Fruit fly (Drosophila melanogaster) whole organism, embryonic: ENCODE results near the gene mil.

Experiments used
- Adf1 ChIP-seq: fragments of 200-800 bp; sonication (Bioruptor generic); IDR thresholded peaks from 2 replicates; pipeline ENCODE4 v1.3.6; 2022; ENCODE audit warnings: missing biosample characterization, missing genetic modification characterization
- Atf6 ChIP-seq: fragments of 200-800 bp; sonication (Bioruptor generic); IDR thresholded peaks from 2 replicates; pipeline ENCODE4 v1.3.6; 2022; ENCODE audit warnings: missing biosample characterization, missing genetic modification characterization
- Bgb ChIP-seq: fragments of 200-800 bp; sonication (Bioruptor generic); IDR thresholded peaks from 2 replicates; pipeline ENCODE4 v1.3.6; 2022; ENCODE audit warnings: missing biosample characterization, missing genetic modification characterization; ENCODE audit not compliant: partially characterized antibody
- CG10147 ChIP-seq: fragments of 200-800 bp; sonication (Bioruptor generic); optimal IDR thresholded peaks from 2 replicates; lab custom pipeline; 2019; ENCODE audit warnings: missing biosample characterization, mild to moderate bottlenecking, missing genetic modification characterization, moderate library complexity
- CG11085 ChIP-seq: fragments of 200-800 bp; sonication (Bioruptor generic); IDR thresholded peaks from 2 replicates; pipeline ENCODE4 v1.3.6; 2022; ENCODE audit warnings: missing biosample characterization, missing genetic modification characterization
- CG12219 ChIP-seq: fragments of 200-800 bp; sonication (Bioruptor generic); optimal IDR thresholded peaks from 3 replicates; lab custom pipeline; 2018; ENCODE audit warnings: missing biosample characterization, mild to moderate bottlenecking, missing genetic modification characterization
- CG12659 ChIP-seq: fragments of 200-800 bp; sonication (Bioruptor generic); optimal IDR thresholded peaks from 3 replicates; lab custom pipeline; 2017; ENCODE audit warnings: mild to moderate bottlenecking, missing biosample characterization, missing genetic modification reagents, missing genetic modification characterization
- CG14441 ChIP-seq: fragments of 200-800 bp; sonication (Bioruptor generic); IDR thresholded peaks from 2 replicates; pipeline ENCODE4 v1.3.6; 2022; ENCODE audit warnings: missing biosample characterization, missing genetic modification characterization
- CG14965 ChIP-seq: fragments of 200-800 bp; sonication (Bioruptor generic); optimal IDR thresholded peaks from 2 replicates; lab custom pipeline; 2016; ENCODE audit warnings: missing biosample characterization, missing genetic modification characterization, borderline replicate concordance
- CG17186 ChIP-seq: fragments of 200-800 bp; sonication (Bioruptor generic); optimal IDR thresholded peaks from 3 replicates; lab custom pipeline; 2017; ENCODE audit warnings: missing biosample characterization, missing genetic modification reagents, missing genetic modification characterization
- CG17385 ChIP-seq: fragments of 200-800 bp; sonication (Bioruptor generic); optimal IDR thresholded peaks from 3 replicates; lab custom pipeline; 2018; ENCODE audit warnings: missing biosample characterization, mild to moderate bottlenecking, missing genetic modification characterization
- CG17829 ChIP-seq: fragments of 200-800 bp; optimal IDR thresholded peaks from 2 replicates; lab custom pipeline; 2019; ENCODE audit warnings: missing biosample characterization, mild to moderate bottlenecking, missing genetic modification characterization, moderate library complexity
- CG17912 ChIP-seq: fragments of 200-800 bp; sonication (Bioruptor generic); optimal IDR thresholded peaks from 2 replicates; lab custom pipeline; 2018; ENCODE audit warnings: missing biosample characterization, mild to moderate bottlenecking, missing genetic modification characterization
- CG1832 ChIP-seq: fragments of 200-800 bp; sonication (Bioruptor generic); optimal IDR thresholded peaks from 2 replicates; lab custom pipeline; 2017; ENCODE audit warnings: missing biosample characterization, mild to moderate bottlenecking, missing genetic modification characterization, inconsistent platforms
- CG18599 ChIP-seq: fragments of 200-800 bp; sonication (Bioruptor generic); optimal IDR thresholded peaks from 3 replicates; lab custom pipeline; 2017; ENCODE audit warnings: missing biosample characterization, missing genetic modification characterization, mild to moderate bottlenecking, moderate library complexity, missing genetic modification reagents
- CG2116 ChIP-seq: fragments of 200-800 bp; sonication (Bioruptor generic); optimal IDR thresholded peaks from 3 replicates; lab custom pipeline; 2018; ENCODE audit warnings: missing biosample characterization, mild to moderate bottlenecking, missing genetic modification characterization
- CG2889 ChIP-seq: fragments of 200-800 bp; sonication (Bioruptor generic); IDR thresholded peaks from 3 replicates; pipeline ENCODE4 v1.3.6; 2022; ENCODE audit warnings: missing biosample characterization, missing genetic modification characterization
- CG31441 ChIP-seq: fragments of 200-800 bp; sonication (Bioruptor generic); IDR thresholded peaks from 2 replicates; pipeline ENCODE4 v1.3.6; 2022; ENCODE audit warnings: missing biosample characterization, missing genetic modification characterization
- CG34376 ChIP-seq: fragments of 200-800 bp; sonication (Bioruptor generic); optimal IDR thresholded peaks from 2 replicates; lab custom pipeline; 2018; ENCODE audit warnings: missing biosample characterization, mild to moderate bottlenecking, missing genetic modification characterization
- CG4617 ChIP-seq: fragments of 200-800 bp; sonication (Bioruptor generic); optimal IDR thresholded peaks from 3 replicates; lab custom pipeline; 2016; ENCODE audit warnings: missing biosample characterization, missing genetic modification characterization, borderline replicate concordance
- CG4820 ChIP-seq: fragments of 200-800 bp; sonication (Bioruptor generic); optimal IDR thresholded peaks from 3 replicates; lab custom pipeline; 2016; ENCODE audit warnings: missing biosample characterization, missing genetic modification characterization
- CG5180 ChIP-seq: fragments of 200-800 bp; sonication (Bioruptor generic); optimal IDR thresholded peaks from 3 replicates; lab custom pipeline; 2017; ENCODE audit warnings: missing biosample characterization, missing genetic modification characterization, mild to moderate bottlenecking, moderate library complexity, missing genetic modification reagents
- CG5245 ChIP-seq: fragments of 200-800 bp; sonication (Bioruptor generic); optimal IDR thresholded peaks from 3 replicates; lab custom pipeline; 2016; ENCODE audit warnings: missing biosample characterization, missing genetic modification characterization
- CG8944 ChIP-seq: fragments of 200-800 bp; sonication (Bioruptor generic); optimal IDR thresholded peaks from 3 replicates; lab custom pipeline; 2016; ENCODE audit warnings: missing biosample characterization, missing genetic modification characterization
- CG9727 ChIP-seq: fragments of 200-800 bp; sonication (Bioruptor generic); optimal IDR thresholded peaks from 3 replicates; lab custom pipeline; 2017; ENCODE audit warnings: missing biosample characterization, mild to moderate bottlenecking, missing genetic modification characterization
- CG9817 ChIP-seq: fragments of 200-800 bp; sonication (Bioruptor generic); optimal IDR thresholded peaks from 2 replicates; lab custom pipeline; 2018; ENCODE audit warnings: missing biosample characterization, mild to moderate bottlenecking, missing genetic modification characterization, moderate library complexity
- D19A ChIP-seq: fragments of 200-800 bp; optimal IDR thresholded peaks from 3 replicates; lab custom pipeline; 2019; ENCODE audit warnings: missing biosample characterization, mild to moderate bottlenecking, missing genetic modification characterization, moderate library complexity
- Dip3 ChIP-seq: fragments of 200-800 bp; sonication (Bioruptor generic); optimal IDR thresholded peaks from 3 replicates; lab custom pipeline; 2016; ENCODE audit warnings: missing biosample characterization, missing genetic modification characterization
- Ets97D ChIP-seq: fragments of 200-800 bp; sonication (Bioruptor generic); optimal IDR thresholded peaks from 3 replicates; lab custom pipeline; 2016; ENCODE audit warnings: missing biosample characterization, missing genetic modification characterization
- Gug ChIP-seq: fragments of 200-800 bp; sonication (Bioruptor generic); IDR thresholded peaks from 4 replicates; pipeline ENCODE4 v1.3.6; 2022; ENCODE audit warnings: missing biosample characterization, missing genetic modification characterization
- H15 ChIP-seq: fragments of 200-800 bp; sonication (Bioruptor generic); IDR thresholded peaks from 3 replicates; pipeline ENCODE4 v1.3.6; 2022; ENCODE audit warnings: missing biosample characterization, missing genetic modification characterization
- Hr3 ChIP-seq: fragments of 200-800 bp; sonication (Bioruptor generic); optimal IDR thresholded peaks from 3 replicates; lab custom pipeline; 2016; ENCODE audit warnings: missing biosample characterization, missing genetic modification characterization
- Opbp ChIP-seq: fragments of 200-800 bp; sonication (Bioruptor generic); IDR thresholded peaks from 3 replicates; pipeline ENCODE4 v1.3.6; 2022; ENCODE audit warnings: missing biosample characterization, missing genetic modification characterization; ENCODE audit not compliant: partially characterized antibody
- Sin3A ChIP-seq: fragments of >200 bp; optimal IDR thresholded peaks from 2 replicates; lab custom pipeline; 2018
- Stat92E ChIP-seq, 3 experiments: fragments of >200 bp in 2 of 3; fragments of 200-800 bp in 1 of 3; sonication (Bioruptor generic) in 1 of 3; optimal IDR thresholded peaks; 2 replicates each; lab custom pipeline; 2017 to 2019; ENCODE audit warnings: missing biosample characterization in 3 of 3, missing genetic modification characterization in 3 of 3, mild to moderate bottlenecking in 1 of 3, moderate library complexity in 1 of 3
- TFAM ChIP-seq: fragments of 200-800 bp; sonication (Bioruptor generic); optimal IDR thresholded peaks from 2 replicates; lab custom pipeline; 2017; ENCODE audit warnings: missing biosample characterization, missing genetic modification characterization, inconsistent platforms
- Usf ChIP-seq: fragments of 200-800 bp; sonication (Bioruptor generic); optimal IDR thresholded peaks from 2 replicates; lab custom pipeline; 2017; ENCODE audit warnings: missing genotype, missing biosample characterization, missing genetic modification characterization
- YL-1 ChIP-seq: fragments of 200-800 bp; sonication (Bioruptor generic); optimal IDR thresholded peaks from 3 replicates; lab custom pipeline; 2017; ENCODE audit warnings: missing biosample characterization, mild to moderate bottlenecking, missing genetic modification characterization
- ap ChIP-seq: fragments of 200-800 bp; sonication (Bioruptor generic); IDR thresholded peaks from 2 replicates; pipeline ENCODE4 v1.3.6; 2022; ENCODE audit warnings: missing biosample characterization, missing genetic modification characterization
- cas ChIP-seq: fragments of 200-800 bp; sonication (Bioruptor generic); IDR thresholded peaks from 2 replicates; pipeline ENCODE4 v1.3.6; 2022; ENCODE audit warnings: missing biosample characterization, missing genetic modification characterization
- chn ChIP-seq: fragments of 200-800 bp; sonication (Bioruptor generic); optimal IDR thresholded peaks from 2 replicates; lab custom pipeline; 2016; ENCODE audit warnings: missing biosample characterization, missing genetic modification characterization
- ems ChIP-seq: fragments of 200-800 bp; sonication (Bioruptor generic); optimal IDR thresholded peaks from 3 replicates; lab custom pipeline; 2016; ENCODE audit warnings: missing biosample characterization, missing genetic modification characterization
- ftz-f1 ChIP-seq: fragments of 200-800 bp; sonication (Bioruptor generic); optimal IDR thresholded peaks from 2 replicates; lab custom pipeline; 2016; ENCODE audit warnings: missing biosample characterization, missing genetic modification characterization
- gcm ChIP-seq: fragments of 200-800 bp; sonication (Bioruptor generic); optimal IDR thresholded peaks from 2 replicates; lab custom pipeline; 2019; ENCODE audit warnings: missing biosample characterization, mild to moderate bottlenecking, missing genetic modification characterization, moderate library complexity
- gem ChIP-seq: fragments of 200-800 bp; sonication (Bioruptor generic); optimal IDR thresholded peaks from 2 replicates; lab custom pipeline; 2019; ENCODE audit warnings: missing biosample characterization, mild to moderate bottlenecking, missing genetic modification characterization, moderate library complexity
- h ChIP-seq: fragments of >200 bp; optimal IDR thresholded peaks from 2 replicates; lab custom pipeline; 2017
- her ChIP-seq: fragments of 200-800 bp; sonication (Bioruptor generic); optimal IDR thresholded peaks from 2 replicates; lab custom pipeline; 2016; ENCODE audit warnings: missing biosample characterization, missing genetic modification characterization
- klu ChIP-seq: fragments of 200-800 bp; sonication (Bioruptor generic); IDR thresholded peaks from 2 replicates; pipeline ENCODE4 v1.3.6; 2022; ENCODE audit warnings: missing biosample characterization, missing genetic modification characterization
- p53 ChIP-seq: fragments of 200-800 bp; sonication (Bioruptor generic); optimal IDR thresholded peaks from 2 replicates; lab custom pipeline; 2016; ENCODE audit warnings: missing biosample characterization, missing genetic modification characterization
- rib ChIP-seq: fragments of 200-800 bp; sonication (Bioruptor generic); IDR thresholded peaks from 2 replicates; pipeline ENCODE4 v1.3.6; 2022; ENCODE audit warnings: missing biosample characterization, missing genetic modification characterization
- schlank ChIP-seq: fragments of 200-800 bp; sonication (Bioruptor generic); optimal IDR thresholded peaks from 2 replicates; lab custom pipeline; 2018; ENCODE audit warnings: missing biosample characterization, mild to moderate bottlenecking, missing genetic modification characterization

mil gene

dm6 chr3R:27948421-27948906, 36.2 kb downstream of the mil start, which contains the start of gene Gp93 (continued):
- TF ChIP-seq schlank (tag; lab: Kevin White, UChicago) (no peak), CG10147 (GFP tag; lab: Kevin White, UChicago) (no peak), Adf1 (GFP tag; lab: Robert Waterston, UW) (peak; percentile 37; the same call in 1 of the 2 replicates), Hr3 (peak; percentile 58), CG4820 (peak; percentile 29), Opbp (GFP tag; lab: Robert Waterston, UW) (peak; percentile 56; the same call in 1 of the 3 replicates), ftz-f1 (GFP tag; lab: Kevin White, UChicago) (no peak), CG17186 (GFP tag; lab: Kevin White, UChicago) (no peak), Stat92E (GFP tag; optimal IDR thresholded peaks at IDR 0.05; lab: Kevin White, UChicago) (no peak), chn (peak; percentile 2), h (lab: Kevin White, UChicago) (no peak), CG8944 (GFP tag; lab: Kevin White, UChicago) (no peak), CG14965 (GFP tag; lab: Kevin White, UChicago) (no peak), CG4617 (GFP tag; lab: Kevin White, UChicago) (peak; percentile 6), CG17912 (GFP tag; lab: Kevin White, UChicago) (no peak), Sin3A (lab: Kevin White, UChicago) (peak; percentile 37), ap (no peak), klu (peak; percentile 19; the same call in 1 of the 2 replicates), CG12219 (GFP tag; lab: Kevin White, UChicago) (peak; percentile 15), CG11085 (GFP tag; lab: Robert Waterston, UW) (peak; percentile 56), Ets97D (GFP tag; lab: Kevin White, UChicago) (peak; percentile 21), Usf (GFP tag; lab: Kevin White, UChicago) (peak; percentile 23), CG5245 (no peak), H15 (GFP tag; lab: Robert Waterston, UW) (peak; percentile 45; the same call in 1 of the 3 replicates), rib (no peak), CG9727 (GFP tag; lab: Kevin White, UChicago) (peak; percentile 52), D19A (tag; lab: Kevin White, UChicago) (no peak), CG31441 (no peak; the same call in 1 of the 2 replicates), CG9817 (tag; lab: Kevin White, UChicago) (peak; percentile 46), cas (GFP tag; lab: Robert Waterston, UW) (0 out of 2 replicates have a peak, but pooled peaks have one; percentile 6), CG34376 (GFP tag; lab: Kevin White, UChicago) (peak; percentile 70), her (peak; percentile 18), p53 (no peak), ems (GFP tag; lab: Kevin White, UChicago) (peak; percentile 41), CG18599 (GFP tag; lab: Kevin White, UChicago) (peak; percentile 30), Gug (GFP tag; lab: Robert Waterston, UW) (peak; percentile 35; the same call in 2 of the 4 replicates), CG17385 (GFP tag; lab: Kevin White, UChicago) (peak; percentile 44), Bgb (GFP tag; lab: Robert Waterston, UW) (0 out of 2 replicates have a peak, but pooled peaks have one; percentile 20), CG12659 (GFP tag; lab: Kevin White, UChicago) (peak; percentile 46), Atf6 (GFP tag; lab: Robert Waterston, UW) (peak; percentile 62; the same call in 1 of the 2 replicates), gcm (GFP tag; lab: Kevin White, UChicago) (no peak), TFAM (GFP tag; lab: Kevin White, UChicago) (no peak), CG2889 (GFP tag; lab: Robert Waterston, UW) (no peak), CG5180 (GFP tag; lab: Kevin White, UChicago) (no peak), CG17829 (peak; percentile 62), CG2116 (peak; percentile 54), CG1832 (GFP tag; lab: Kevin White, UChicago) (no peak), gem (tag; lab: Kevin White, UChicago) (no peak), Dip3 (peak; percentile 25), CG14441 (peak; percentile 66), YL-1 (peak; percentile 95)
